Fruit fly (Drosophila melanogaster) Kc167 (cell line): ENCODE data around the gene Xrp1.

Experiments used
- Sin3A ChIP-seq: fragments of >200 bp; optimal IDR thresholded peaks from 2 replicates; lab custom pipeline; 2018; ENCODE audit warnings: missing external identifiers
- h ChIP-seq: fragments of >200 bp; optimal IDR thresholded peaks from 3 replicates; lab custom pipeline; 2018; ENCODE audit warnings: missing external identifiers
- insv ChIP-seq: fragments of >200 bp; optimal IDR thresholded peaks from 3 replicates; lab custom pipeline; 2018; ENCODE audit warnings: missing external identifiers
- psq ChIP-seq: fragments of >200 bp; optimal IDR thresholded peaks from 2 replicates; lab custom pipeline; 2017; ENCODE audit warnings: missing external identifiers

dm6 chr3R:18902858-18903257, 11.9 kb upstream of the Xrp1 start, which contains the start of gene CG34284:
- TF ChIP-seq psq (lab: Kevin White, UChicago) (no peak), Sin3A (no peak), insv (no peak), h (lab: Kevin White, UChicago) (no peak)
